Worm (Caenorhabditis elegans) whole organism, mixed stage, embryonic: ENCODE data around the gene smf-2.

Source experiments
- M03D4.4 ChIP-seq: sonication (generic microtip); optimal IDR thresholded peaks from 2 replicates; lab custom pipeline; 2017; ENCODE audit warnings: mild to moderate bottlenecking, missing genetic modification characterization, missing compliant biosample characterization
- bed-3 ChIP-seq: fragments of 200-800 bp; sonication (Bioruptor generic); optimal IDR thresholded peaks from 3 replicates; lab custom pipeline; 2018; ENCODE audit warnings: mild to moderate bottlenecking, missing genetic modification characterization, moderate library complexity, missing compliant biosample characterization
- blmp-1 ChIP-seq: fragments of 150-350 bp; optimal IDR thresholded peaks from 2 replicates; lab custom pipeline; 2014; ENCODE audit warnings: missing biosample characterization, missing genetic modification characterization
- ceh-39 ChIP-seq: fragments of 150-350 bp; optimal IDR thresholded peaks from 2 replicates; lab custom pipeline; 2014; ENCODE audit warnings: missing biosample characterization, missing genetic modification characterization
- ceh-43 ChIP-seq: fragments of 200-800 bp; sonication (Bioruptor generic); optimal IDR thresholded peaks from 2 replicates; lab custom pipeline; 2018; ENCODE audit warnings: mild to moderate bottlenecking, missing genetic modification characterization, moderate library complexity, missing compliant biosample characterization
- ceh-83 ChIP-seq: fragments of 200-800 bp; sonication (Bioruptor generic); optimal IDR thresholded peaks from 2 replicates; lab custom pipeline; 2018; ENCODE audit warnings: mild to moderate bottlenecking, missing genetic modification characterization, missing compliant biosample characterization
- ces-1 ChIP-seq: fragments of 150-350 bp; optimal IDR thresholded peaks from 2 replicates; lab custom pipeline; 2014; ENCODE audit warnings: missing biosample characterization, missing genetic modification reagents, missing genetic modification characterization
- cnd-1 ChIP-seq: fragments of 200-800 bp; sonication (Bioruptor generic); optimal IDR thresholded peaks from 2 replicates; lab custom pipeline; 2018; ENCODE audit warnings: mild to moderate bottlenecking, missing genetic modification characterization, missing compliant biosample characterization
- drap-1 ChIP-seq: fragments of 200-800 bp; sonication (Bioruptor generic); optimal IDR thresholded peaks from 3 replicates; lab custom pipeline; 2018; ENCODE audit warnings: mild to moderate bottlenecking, missing genetic modification characterization, missing compliant biosample characterization
- elt-1 ChIP-seq: sonication (generic microtip); optimal IDR thresholded peaks from 2 replicates; lab custom pipeline; 2017; ENCODE audit warnings: missing genetic modification characterization, mild to moderate bottlenecking, missing compliant biosample characterization, antibody characterized with exemption, moderate library complexity, borderline replicate concordance; ENCODE audit not compliant: insufficient read depth
- elt-3 ChIP-seq: fragments of 150-350 bp; optimal IDR thresholded peaks from 2 replicates; lab custom pipeline; 2014; ENCODE audit warnings: missing biosample characterization, missing genetic modification characterization
- flh-1 ChIP-seq: fragments of 200-800 bp; sonication (Bioruptor generic); optimal IDR thresholded peaks from 2 replicates; lab custom pipeline; 2018; ENCODE audit warnings: mild to moderate bottlenecking, missing genetic modification characterization, moderate library complexity, missing compliant biosample characterization
- ham-2 ChIP-seq: fragments of 200-800 bp; sonication (Bioruptor generic); optimal IDR thresholded peaks from 2 replicates; lab custom pipeline; 2018; ENCODE audit warnings: mild to moderate bottlenecking, missing genetic modification characterization, missing compliant biosample characterization
- hlh-1 ChIP-seq: fragments of 150-350 bp; optimal IDR thresholded peaks from 2 replicates; lab custom pipeline; 2014; ENCODE audit warnings: missing biosample characterization, missing genetic modification reagents, missing genetic modification characterization
- lin-13 ChIP-seq: fragments of 150-350 bp; optimal IDR thresholded peaks from 2 replicates; lab custom pipeline; 2014; ENCODE audit warnings: missing biosample characterization, missing genetic modification characterization
- lin-32 ChIP-seq: fragments of 200-800 bp; sonication (Bioruptor generic); optimal IDR thresholded peaks from 2 replicates; lab custom pipeline; 2018; ENCODE audit warnings: mild to moderate bottlenecking, missing genetic modification characterization, missing compliant biosample characterization
- lsy-2 ChIP-seq: fragments of 150-350 bp; optimal IDR thresholded peaks from 2 replicates; lab custom pipeline; 2014; ENCODE audit warnings: missing biosample characterization, missing genetic modification characterization
- mab-5 ChIP-seq: fragments of 150-350 bp; optimal IDR thresholded peaks from 2 replicates; lab custom pipeline; 2014; ENCODE audit warnings: missing biosample characterization, missing genetic modification characterization
- mep-1 ChIP-seq: fragments of 150-350 bp; optimal IDR thresholded peaks from 2 replicates; lab custom pipeline; 2017; ENCODE audit warnings: missing biosample characterization, missing genetic modification reagents, missing genetic modification characterization, inconsistent platforms
- mls-2 ChIP-seq: sonication (generic microtip); optimal IDR thresholded peaks from 2 replicates; lab custom pipeline; 2016; ENCODE audit warnings: mild to moderate bottlenecking, missing genetic modification characterization, moderate library complexity, missing compliant biosample characterization
- nhr-12 ChIP-seq: fragments of 150-350 bp; optimal IDR thresholded peaks from 2 replicates; lab custom pipeline; 2014; ENCODE audit warnings: missing biosample characterization, missing genetic modification characterization
- nhr-2 ChIP-seq: fragments of 150-350 bp; optimal IDR thresholded peaks from 2 replicates; lab custom pipeline; 2014; ENCODE audit warnings: missing biosample characterization, missing genetic modification characterization
- nhr-237 ChIP-seq: fragments of 150-350 bp; optimal IDR thresholded peaks from 2 replicates; lab custom pipeline; 2014; ENCODE audit warnings: missing biosample characterization, missing genetic modification characterization
- nhr-28 ChIP-seq: fragments of 150-350 bp; optimal IDR thresholded peaks from 2 replicates; lab custom pipeline; 2014; ENCODE audit warnings: missing biosample characterization, missing genetic modification characterization
- nhr-76 ChIP-seq: sonication (generic microtip); optimal IDR thresholded peaks from 2 replicates; lab custom pipeline; 2017; ENCODE audit warnings: missing biosample characterization, missing genetic modification characterization
- pha-4 ChIP-seq: fragments of 150-350 bp; optimal IDR thresholded peaks from 2 replicates; lab custom pipeline; 2018; ENCODE audit warnings: missing biosample characterization, missing genetic modification reagents, missing genetic modification characterization
- sem-2 ChIP-seq: fragments of 200-800 bp; sonication (Bioruptor generic); optimal IDR thresholded peaks from 2 replicates; lab custom pipeline; 2018; ENCODE audit warnings: mild to moderate bottlenecking, missing genetic modification characterization, missing compliant biosample characterization
- snpc-4 ChIP-seq: fragments of 150-350 bp; optimal IDR thresholded peaks from 2 replicates; lab custom pipeline; 2014; ENCODE audit warnings: missing biosample characterization, missing genetic modification characterization
- sptf-1 ChIP-seq: sonication (generic microtip); optimal IDR thresholded peaks from 2 replicates; lab custom pipeline; 2017; ENCODE audit warnings: mild to moderate bottlenecking, missing genetic modification characterization, moderate library complexity, missing compliant biosample characterization
- tbx-8 ChIP-seq: fragments of 200-800 bp; sonication (Bioruptor generic); optimal IDR thresholded peaks from 2 replicates; lab custom pipeline; 2018; ENCODE audit warnings: mild to moderate bottlenecking, missing genetic modification characterization, moderate library complexity, missing compliant biosample characterization
- unc-120 ChIP-seq: sonication (generic microtip); optimal IDR thresholded peaks from 2 replicates; lab custom pipeline; 2017; ENCODE audit warnings: missing genetic modification characterization, missing compliant biosample characterization; ENCODE audit not compliant: poor library complexity, severe bottlenecking
- unc-39 ChIP-seq: fragments of 150-350 bp; optimal IDR thresholded peaks from 2 replicates; lab custom pipeline; 2014; ENCODE audit warnings: missing biosample characterization, missing genetic modification characterization
- unc-62 ChIP-seq: fragments of 150-350 bp; optimal IDR thresholded peaks from 2 replicates; lab custom pipeline; 2014; ENCODE audit warnings: missing biosample characterization, missing genetic modification reagents, missing genetic modification characterization
- zip-8 ChIP-seq: fragments of 150-350 bp; optimal IDR thresholded peaks from 2 replicates; lab custom pipeline; 2014; ENCODE audit warnings: missing biosample characterization, missing genetic modification characterization

Gene smf-2

ce11 chrX:6669366-6669765 is 49.1 kb downstream of the smf-2 start:
- no peak for TF ChIP-seq snpc-4 (tag; lab: Kevin White, UChicago)
- TF ChIP-seq nhr-237 (tag; lab: Kevin White, UChicago): no peak
- TF ChIP-seq M03D4.4: no peak
- no peak for TF ChIP-seq elt-1
- no peak for TF ChIP-seq elt-3
- TF ChIP-seq ces-1 (GFP tag; lab: Kevin White, UChicago): no peak
- no peak for TF ChIP-seq flh-1 (GFP tag; lab: Kevin White, UChicago)
- no peak for TF ChIP-seq ham-2 (GFP tag; lab: Kevin White, UChicago)
- TF ChIP-seq mep-1 (tag; lab: Kevin White, UChicago): no peak
- TF ChIP-seq mls-2: no peak
- TF ChIP-seq ceh-43: no peak
- TF ChIP-seq sptf-1 (tag; lab: Kevin White, UChicago): no peak
- TF ChIP-seq hlh-1: no peak
- no peak for TF ChIP-seq nhr-28 (tag; lab: Kevin White, UChicago)
- TF ChIP-seq drap-1 (GFP tag; lab: Kevin White, UChicago): no peak
- TF ChIP-seq ceh-83 (GFP tag; lab: Kevin White, UChicago): no peak
- TF ChIP-seq lsy-2 (tag; lab: Kevin White, UChicago): no peak
- no peak for TF ChIP-seq mab-5 (tag; lab: Kevin White, UChicago)

ce11 chrX:6668911-6669310 is 49.6 kb downstream of the smf-2 start, which contains the start of gene nhr-137:
nhr-137 (minus strand) TSS chrX:6669011.
- no peak for TF ChIP-seq ceh-43
- no peak for TF ChIP-seq pha-4 (tag; lab: Kevin White, UChicago)
- TF ChIP-seq unc-39: no peak
- TF ChIP-seq lin-13: no peak
- TF ChIP-seq nhr-2 (tag; lab: Kevin White, UChicago): no peak
- no peak for TF ChIP-seq sptf-1 (tag; lab: Kevin White, UChicago)
- no peak for TF ChIP-seq zip-8 (tag; lab: Kevin White, UChicago)
- no peak for TF ChIP-seq nhr-28 (tag; lab: Kevin White, UChicago)
- TF ChIP-seq bed-3 (GFP tag; lab: Kevin White, UChicago): no peak
- TF ChIP-seq ceh-39 (tag; lab: Kevin White, UChicago): no peak
- no peak for TF ChIP-seq hlh-1
- no peak for TF ChIP-seq ces-1 (GFP tag; lab: Kevin White, UChicago)
- no peak for TF ChIP-seq unc-120
- no peak for TF ChIP-seq snpc-4 (tag; lab: Kevin White, UChicago)
- no peak for TF ChIP-seq elt-3
- no peak for TF ChIP-seq blmp-1 (tag; lab: Kevin White, UChicago)
- TF ChIP-seq tbx-8 (GFP tag; lab: Kevin White, UChicago): no peak
- TF ChIP-seq sem-2: no peak
- no peak for TF ChIP-seq nhr-76 (tag; lab: Kevin White, UChicago)
- TF ChIP-seq unc-62 (GFP tag; lab: Kevin White, UChicago): no peak

ce11 chrX:6667468-6667867 is 51.0 kb downstream of the smf-2 start:
- TF ChIP-seq nhr-237 (tag; lab: Kevin White, UChicago) (no peak), elt-1 (no peak), lin-13 (no peak), lsy-2 (tag; lab: Kevin White, UChicago) (no peak), elt-3 (no peak), ceh-83 (GFP tag; lab: Kevin White, UChicago) (no peak), nhr-2 (tag; lab: Kevin White, UChicago) (no peak), drap-1 (GFP tag; lab: Kevin White, UChicago) (no peak), nhr-28 (tag; lab: Kevin White, UChicago) (no peak), cnd-1 (tag; lab: Kevin White, UChicago) (no peak), tbx-8 (GFP tag; lab: Kevin White, UChicago) (no peak), lin-32 (GFP tag; lab: Kevin White, UChicago) (no peak), ham-2 (GFP tag; lab: Kevin White, UChicago) (no peak), hlh-1 (no peak), mep-1 (tag; lab: Kevin White, UChicago) (no peak), nhr-12 (tag; lab: Kevin White, UChicago) (no peak), blmp-1 (tag; lab: Kevin White, UChicago) (no peak), flh-1 (GFP tag; lab: Kevin White, UChicago) (no peak)
